Fruit fly (Drosophila melanogaster) whole organism, embryonic: ENCODE measurements around the gene NitFhit.

Source experiments
- Bgb ChIP-seq: fragments of 200-800 bp; sonication (Bioruptor generic); IDR thresholded peaks from 2 replicates; pipeline ENCODE4 v1.3.6; 2022; ENCODE audit warnings: missing biosample characterization, missing genetic modification characterization; ENCODE audit not compliant: partially characterized antibody
- CG10543 ChIP-seq: fragments of 200-800 bp; sonication (Bioruptor generic); optimal IDR thresholded peaks from 3 replicates; lab custom pipeline; 2017; ENCODE audit warnings: missing biosample characterization, mild to moderate bottlenecking, missing genetic modification characterization, moderate library complexity
- CG11398 ChIP-seq: fragments of 200-800 bp; sonication (Bioruptor generic); optimal IDR thresholded peaks from 2 replicates; lab custom pipeline; 2016; ENCODE audit warnings: missing biosample characterization, missing genetic modification characterization
- CG11696 ChIP-seq: fragments of 200-800 bp; sonication (Bioruptor generic); IDR thresholded peaks from 2 replicates; pipeline ENCODE4 v1.3.6; 2022; ENCODE audit warnings: missing biosample characterization, missing genetic modification characterization
- CG12155 ChIP-seq: fragments of 200-800 bp; sonication (Bioruptor generic); optimal IDR thresholded peaks from 3 replicates; lab custom pipeline; 2016; ENCODE audit warnings: missing biosample characterization, missing genetic modification characterization
- CG12236 ChIP-seq: fragments of 200-800 bp; sonication (Bioruptor generic); optimal IDR thresholded peaks from 2 replicates; lab custom pipeline; 2016; ENCODE audit warnings: missing biosample characterization, missing genetic modification characterization
- CG13123 ChIP-seq: fragments of 200-800 bp; sonication (Bioruptor generic); optimal IDR thresholded peaks from 2 replicates; lab custom pipeline; 2016; ENCODE audit warnings: missing biosample characterization, missing genetic modification characterization
- CG13424 ChIP-seq: fragments of 200-800 bp; sonication (Bioruptor generic); optimal IDR thresholded peaks from 2 replicates; lab custom pipeline; 2019; ENCODE audit warnings: missing biosample characterization, mild to moderate bottlenecking, missing genetic modification characterization, moderate library complexity
- CG15514 ChIP-seq: fragments of 200-800 bp; sonication (Bioruptor generic); optimal IDR thresholded peaks from 3 replicates; lab custom pipeline; 2017; ENCODE audit warnings: missing biosample characterization, missing genetic modification characterization, mild to moderate bottlenecking, moderate library complexity, missing genetic modification reagents
- CG31441 ChIP-seq: fragments of 200-800 bp; sonication (Bioruptor generic); IDR thresholded peaks from 2 replicates; pipeline ENCODE4 v1.3.6; 2022; ENCODE audit warnings: missing biosample characterization, missing genetic modification characterization
- CG3407 ChIP-seq: fragments of 200-800 bp; sonication (Bioruptor generic); optimal IDR thresholded peaks from 2 replicates; lab custom pipeline; 2018; ENCODE audit warnings: missing biosample characterization, mild to moderate bottlenecking, missing genetic modification characterization
- CG43689 ChIP-seq: fragments of 200-800 bp; sonication (Bioruptor generic); IDR thresholded peaks from 2 replicates; pipeline ENCODE4 v1.3.6; 2022; ENCODE audit warnings: missing biosample characterization, missing genetic modification characterization
- CG4820 ChIP-seq: fragments of 200-800 bp; sonication (Bioruptor generic); optimal IDR thresholded peaks from 3 replicates; lab custom pipeline; 2016; ENCODE audit warnings: missing biosample characterization, missing genetic modification characterization
- CG6175 ChIP-seq: fragments of 200-800 bp; sonication (Bioruptor generic); IDR thresholded peaks from 3 replicates; pipeline ENCODE4 v1.3.6; 2022; ENCODE audit warnings: missing biosample characterization, missing genetic modification characterization
- CG6654 ChIP-seq: fragments of 200-800 bp; sonication (Bioruptor generic); optimal IDR thresholded peaks from 2 replicates; lab custom pipeline; 2017; ENCODE audit warnings: missing biosample characterization, mild to moderate bottlenecking, missing genetic modification characterization
- CG7556 ChIP-seq: fragments of 200-800 bp; sonication (Bioruptor generic); optimal IDR thresholded peaks from 2 replicates; lab custom pipeline; 2017; ENCODE audit warnings: missing biosample characterization, mild to moderate bottlenecking, missing genetic modification characterization
- CG7745 ChIP-seq: fragments of 200-800 bp; sonication (Bioruptor generic); optimal IDR thresholded peaks from 2 replicates; lab custom pipeline; 2018; ENCODE audit warnings: missing biosample characterization, mild to moderate bottlenecking, missing genetic modification characterization, moderate library complexity
- CG7786 ChIP-seq: fragments of 200-800 bp; sonication (Bioruptor generic); optimal IDR thresholded peaks from 2 replicates; lab custom pipeline; 2016; ENCODE audit warnings: missing biosample characterization, missing genetic modification characterization
- CG8281 ChIP-seq: fragments of 200-800 bp; sonication (Bioruptor generic); optimal IDR thresholded peaks from 2 replicates; lab custom pipeline; 2018; ENCODE audit warnings: missing biosample characterization, mild to moderate bottlenecking, missing genetic modification characterization, moderate library complexity
- CG8359 ChIP-seq: fragments of 200-800 bp; sonication (Bioruptor generic); optimal IDR thresholded peaks from 2 replicates; lab custom pipeline; 2017; ENCODE audit warnings: missing biosample characterization, mild to moderate bottlenecking, missing genetic modification characterization, borderline replicate concordance
- CG9727 ChIP-seq: fragments of 200-800 bp; sonication (Bioruptor generic); optimal IDR thresholded peaks from 3 replicates; lab custom pipeline; 2017; ENCODE audit warnings: missing biosample characterization, mild to moderate bottlenecking, missing genetic modification characterization
- Camta ChIP-seq: fragments of 200-800 bp; sonication (Bioruptor generic); optimal IDR thresholded peaks from 2 replicates; lab custom pipeline; 2016; ENCODE audit warnings: missing biosample characterization, missing genetic modification characterization
- CoRest ChIP-seq: fragments of 200-800 bp; sonication (Bioruptor generic); optimal IDR thresholded peaks from 3 replicates; lab custom pipeline; 2018; ENCODE audit warnings: missing biosample characterization, mild to moderate bottlenecking, missing genetic modification characterization, moderate library complexity
- Fer1 ChIP-seq: fragments of 200-800 bp; sonication (Bioruptor generic); optimal IDR thresholded peaks from 2 replicates; lab custom pipeline; 2017; ENCODE audit warnings: missing biosample characterization, mild to moderate bottlenecking, missing genetic modification characterization
- GATAe ChIP-seq: fragments of 200-800 bp; sonication (Bioruptor generic); conservative IDR thresholded peaks from 2 replicates; pipeline ENCODE4 v1.3.6; 2022; ENCODE audit warnings: missing biosample characterization, missing genetic modification characterization
- H2.0 ChIP-seq: fragments of 200-800 bp; sonication (Bioruptor generic); IDR thresholded peaks from 2 replicates; pipeline ENCODE4 v1.3.6; 2022; ENCODE audit warnings: missing biosample characterization, missing genetic modification characterization
- Jarid2 ChIP-seq: fragments of 200-800 bp; sonication (Bioruptor generic); optimal IDR thresholded peaks from 3 replicates; lab custom pipeline; 2017; ENCODE audit warnings: mild to moderate bottlenecking, missing biosample characterization, missing genetic modification reagents, missing genetic modification characterization
- Kr ChIP-seq: fragments of 200-800 bp; sonication (Bioruptor generic); optimal IDR thresholded peaks from 2 replicates; lab custom pipeline; 2017; ENCODE audit warnings: missing biosample characterization, mild to moderate bottlenecking, missing genetic modification characterization
- Lim3 ChIP-seq: fragments of 200-800 bp; sonication (Bioruptor generic); IDR thresholded peaks from 2 replicates; pipeline ENCODE4 v1.3.6; 2022; ENCODE audit warnings: missing biosample characterization, missing genetic modification characterization
- MESR4 ChIP-seq: fragments of 200-800 bp; sonication (Bioruptor generic); optimal IDR thresholded peaks from 2 replicates; lab custom pipeline; 2018; ENCODE audit warnings: missing biosample characterization, mild to moderate bottlenecking, missing genetic modification characterization, moderate library complexity
- NFAT ChIP-seq: fragments of 200-800 bp; sonication (Bioruptor generic); IDR thresholded peaks from 2 replicates; pipeline ENCODE4 v1.3.6; 2022; ENCODE audit warnings: missing biosample characterization, missing genetic modification characterization
- Opbp ChIP-seq: fragments of 200-800 bp; sonication (Bioruptor generic); IDR thresholded peaks from 3 replicates; pipeline ENCODE4 v1.3.6; 2022; ENCODE audit warnings: missing biosample characterization, missing genetic modification characterization; ENCODE audit not compliant: partially characterized antibody
- Side ChIP-seq: fragments of 200-800 bp; sonication (Bioruptor generic); optimal IDR thresholded peaks from 2 replicates; lab custom pipeline; 2016; ENCODE audit warnings: missing biosample characterization, missing genetic modification characterization
- Spps ChIP-seq: fragments of 200-800 bp; sonication (Bioruptor generic); optimal IDR thresholded peaks from 2 replicates; lab custom pipeline; 2018; ENCODE audit warnings: missing biosample characterization, mild to moderate bottlenecking, missing genetic modification characterization
- Stat92E ChIP-seq, 3 experiments: fragments of >200 bp in 2 of 3; fragments of 200-800 bp in 1 of 3; sonication (Bioruptor generic) in 1 of 3; optimal IDR thresholded peaks; 2 replicates each; lab custom pipeline; 2017 to 2019; ENCODE audit warnings: missing biosample characterization in 3 of 3, missing genetic modification characterization in 3 of 3, mild to moderate bottlenecking in 1 of 3, moderate library complexity in 1 of 3
- Trl ChIP-seq, 3 experiments: fragments of >200 bp in 2 of 3; fragments of 200-800 bp in 1 of 3; sonication (Bioruptor generic) in 1 of 3; optimal IDR thresholded peaks; 2 replicates in 1 of 3; 3 replicates in 2 of 3; lab custom pipeline; 2016 to 2017; ENCODE audit warnings: missing biosample characterization in 1 of 3, missing genetic modification characterization in 1 of 3
- bigmax ChIP-seq: fragments of 200-800 bp; sonication (Bioruptor generic); optimal IDR thresholded peaks from 2 replicates; lab custom pipeline; 2018; ENCODE audit warnings: missing biosample characterization, mild to moderate bottlenecking, missing genetic modification characterization
- cato ChIP-seq: fragments of 200-800 bp; sonication (Bioruptor generic); optimal IDR thresholded peaks from 2 replicates; lab custom pipeline; 2016; ENCODE audit warnings: missing biosample characterization, missing genetic modification characterization, borderline replicate concordance
- dmrt11E ChIP-seq: fragments of 200-800 bp; sonication (Bioruptor generic); optimal IDR thresholded peaks from 3 replicates; lab custom pipeline; 2018; ENCODE audit warnings: missing biosample characterization, mild to moderate bottlenecking, missing genetic modification characterization, moderate library complexity
- fru ChIP-seq: fragments of >200 bp; optimal IDR thresholded peaks from 2 replicates; lab custom pipeline; 2017
- gem ChIP-seq: fragments of 200-800 bp; sonication (Bioruptor generic); optimal IDR thresholded peaks from 2 replicates; lab custom pipeline; 2019; ENCODE audit warnings: missing biosample characterization, mild to moderate bottlenecking, missing genetic modification characterization, moderate library complexity
- jigr1 ChIP-seq: fragments of 200-800 bp; sonication (Bioruptor generic); IDR thresholded peaks from 3 replicates; pipeline ENCODE4 v1.3.6; 2022; ENCODE audit warnings: missing biosample characterization, missing genetic modification characterization
- lab ChIP-seq: fragments of 200-800 bp; sonication (Bioruptor generic); optimal IDR thresholded peaks from 3 replicates; lab custom pipeline; 2017; ENCODE audit warnings: missing biosample characterization, missing genetic modification characterization, mild to moderate bottlenecking, moderate library complexity, missing genetic modification reagents
- org-1 ChIP-seq: fragments of 200-800 bp; sonication (Bioruptor generic); optimal IDR thresholded peaks from 2 replicates; lab custom pipeline; 2017; ENCODE audit warnings: missing biosample characterization, missing genetic modification characterization
- salm ChIP-seq: fragments of 200-800 bp; sonication (Bioruptor generic); optimal IDR thresholded peaks from 2 replicates; lab custom pipeline; 2018; ENCODE audit warnings: missing biosample characterization, mild to moderate bottlenecking, missing genetic modification characterization
- schlank ChIP-seq: fragments of 200-800 bp; sonication (Bioruptor generic); optimal IDR thresholded peaks from 2 replicates; lab custom pipeline; 2018; ENCODE audit warnings: missing biosample characterization, mild to moderate bottlenecking, missing genetic modification characterization
- sd ChIP-seq: fragments of 200-800 bp; sonication (Bioruptor generic); optimal IDR thresholded peaks from 3 replicates; lab custom pipeline; 2018; ENCODE audit warnings: missing biosample characterization, mild to moderate bottlenecking, missing genetic modification characterization, moderate library complexity
- sens ChIP-seq: fragments of 200-800 bp; sonication (Bioruptor generic); peaks from one replicate; lab custom pipeline; 2016; ENCODE audit warnings: missing biosample characterization, missing genetic modification characterization
- slbo ChIP-seq: fragments of 200-800 bp; sonication (Bioruptor generic); IDR thresholded peaks from 2 replicates; pipeline ENCODE4 v1.3.6; 2022; ENCODE audit warnings: missing biosample characterization, missing genetic modification characterization
- sna ChIP-seq: fragments of 200-800 bp; sonication (Bioruptor generic); IDR thresholded peaks from 2 replicates; pipeline ENCODE4 v1.3.6; 2022; ENCODE audit warnings: missing biosample characterization, missing genetic modification characterization; ENCODE audit not compliant: partially characterized antibody

Gene NitFhit

DNA sequence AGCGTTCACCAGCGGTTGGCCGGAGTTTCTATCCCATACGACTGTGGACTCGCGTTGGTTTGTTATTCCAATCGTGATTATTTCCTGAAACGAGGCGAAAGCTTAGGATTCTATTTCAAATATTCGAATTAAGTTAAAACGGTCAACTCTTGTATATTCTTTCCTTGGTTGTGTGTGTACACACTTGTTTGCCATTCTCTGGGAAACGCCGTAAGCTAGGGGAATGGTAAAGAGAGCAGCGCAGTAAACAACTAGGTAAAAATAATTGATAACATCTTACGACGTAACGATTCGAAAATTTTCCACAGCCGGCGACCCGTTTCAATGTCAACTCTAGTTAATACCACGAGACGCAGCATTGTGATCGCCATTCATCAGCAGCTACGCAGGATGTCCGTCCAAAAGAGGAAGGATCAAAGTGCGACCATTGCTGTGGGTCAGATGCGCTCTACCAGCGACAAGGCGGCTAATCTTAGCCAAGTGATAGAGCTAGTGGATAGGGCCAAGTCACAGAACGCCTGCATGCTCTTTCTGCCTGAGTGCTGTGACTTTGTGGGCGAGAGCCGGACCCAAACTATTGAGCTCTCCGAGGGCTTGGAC is at the start of gene NitFhit (continued):
- TF ChIP-seq CG12155 (GFP tag; lab: Kevin White, UChicago) (no peak), CG3407 (no peak), Fer1 (GFP tag; lab: Kevin White, UChicago) (peak; percentile 10), CG11696 (GFP tag; lab: Robert Waterston, UW) (no peak), CG7745 (tag; lab: Kevin White, UChicago) (no peak), sens (GFP tag; lab: Kevin White, UChicago) (no peak), Camta (no peak), CG13424 (no peak), CG11398 (GFP tag; lab: Kevin White, UChicago) (no peak), Jarid2 (GFP tag; lab: Kevin White, UChicago) (no peak), Stat92E (GFP tag; optimal IDR thresholded peaks at IDR 0.05; lab: Kevin White, UChicago) (no peak), CG8359 (GFP tag; lab: Kevin White, UChicago) (no peak), lab (GFP tag; lab: Kevin White, UChicago) (no peak), jigr1 (no peak), fru (lab: Kevin White, UChicago) (no peak), Kr (no peak), bigmax (GFP tag; lab: Kevin White, UChicago) (no peak), CG9727 (GFP tag; lab: Kevin White, UChicago) (no peak), Spps (no peak), cato (GFP tag; lab: Kevin White, UChicago) (no peak), CG12236 (GFP tag; lab: Kevin White, UChicago) (no peak), gem (tag; lab: Kevin White, UChicago) (no peak), dmrt11E (tag; lab: Kevin White, UChicago) (no peak), CG6175 (GFP tag; lab: Robert Waterston, UW) (no peak), CG8281 (no peak), CG10543 (GFP tag; lab: Kevin White, UChicago) (peak; percentile 8), CoRest (tag; lab: Kevin White, UChicago) (no peak), CG31441 (GFP tag; lab: Robert Waterston, UW) (no peak), org-1 (GFP tag; lab: Kevin White, UChicago) (no peak), Trl (optimal IDR thresholded peaks at IDR 0.05; lab: Kevin White, UChicago) (peak in 1 of 2 experiments; percentile 18), Trl (GFP tag; optimal IDR thresholded peaks at IDR 0.05; lab: Kevin White, UChicago) (no peak), slbo (GFP tag; lab: Robert Waterston, UW) (0 out of 2 replicates have a peak, but pooled peaks have one; percentile 4), CG7786 (GFP tag; lab: Kevin White, UChicago) (no peak), NFAT (GFP tag; lab: Robert Waterston, UW) (peak; percentile 45; the same call in 1 of the 2 replicates), CG15514 (GFP tag; lab: Kevin White, UChicago) (peak; percentile 7), H2.0 (GFP tag; lab: Robert Waterston, UW) (no peak), Side (GFP tag; lab: Kevin White, UChicago) (no peak), CG6654 (GFP tag; lab: Kevin White, UChicago) (no peak), GATAe (GFP tag; lab: Robert Waterston, UW) (no peak), schlank (no peak), CG7556 (GFP tag; lab: Kevin White, UChicago) (no peak), salm (tag; lab: Kevin White, UChicago) (no peak), CG43689 (GFP tag; lab: Robert Waterston, UW) (no peak), CG13123 (no peak), Opbp (no peak), CG4820 (peak; percentile 87), Bgb (GFP tag; lab: Robert Waterston, UW) (no peak; the same call in 1 of the 2 replicates), sna (GFP tag; lab: Robert Waterston, UW) (no peak), MESR4 (peak; percentile 46), Lim3 (GFP tag; lab: Robert Waterston, UW) (no peak), sd (tag; lab: Kevin White, UChicago) (no peak)
